Fruit fly (Drosophila melanogaster): ENCODE results near the gene CG7071.

- TF ChIP-seq dsf (GFP tag; optimal IDR thresholded peaks at IDR 0.05; ENCODE audit: borderline replicate concordance) (no peak), usp (GFP tag; optimal IDR thresholded peaks at IDR 0.05) (no peak), fru (GFP tag; optimal IDR thresholded peaks at IDR 0.05) (no peak), Dif (GFP tag; optimal IDR thresholded peaks at IDR 0.05; ENCODE audit: partially characterized antibody) (no peak), Abd-B (GFP tag; optimal IDR thresholded peaks at IDR 0.05) (no peak), Myc (optimal IDR thresholded peaks at IDR 0.05) (no peak), foxo (GFP tag; optimal IDR thresholded peaks at IDR 0.05) (no peak), psq (GFP tag; optimal IDR thresholded peaks at IDR 0.05) (no peak)
Measured at dm6 chr3R:22328665-22329350, 33.6 kb upstream of the CG7071 start, which contains the start of gene CG7080.
